Worm (Caenorhabditis elegans): Measurements from ENCODE around the gene Y58A7A.2.

Y58A7A.2 gene

ce11 chrV:5053335-5053734, 18.6 kb downstream of the Y58A7A.2 start, which contains the start of gene cwp-4:
cwp-4 (plus strand) TSS chrV:5053635.
- TF ChIP-seq ama-1 (optimal IDR thresholded peaks at IDR 0.05) (no peak), pag-3 (tag; optimal IDR thresholded peaks at IDR 0.05; ENCODE audit: borderline replicate concordance, insufficient read depth) (no peak), zip-4 (GFP tag; optimal IDR thresholded peaks at IDR 0.05) (no peak), fos-1 (tag; optimal IDR thresholded peaks at IDR 0.05) (no peak), hlh-4 (tag; optimal IDR thresholded peaks at IDR 0.05) (no peak), mef-2 (tag; optimal IDR thresholded peaks at IDR 0.05) (no peak), jun-1 (tag; optimal IDR thresholded peaks at IDR 0.05) (no peak), lin-13 (GFP tag; optimal IDR thresholded peaks at IDR 0.05) (no peak), isw-1 (GFP tag; IDR thresholded peaks at IDR 0.05) (no peak), snu-23 (GFP tag; optimal IDR thresholded peaks at IDR 0.05) (no peak), zag-1 (tag; optimal IDR thresholded peaks at IDR 0.05) (no peak), mep-1 (tag; optimal IDR thresholded peaks at IDR 0.05) (no peak), swsn-7 (tag; optimal IDR thresholded peaks at IDR 0.05) (no peak), ceh-63 (GFP tag; optimal IDR thresholded peaks at IDR 0.05) (no peak), aly-2 (tag; optimal IDR thresholded peaks at IDR 0.05) (no peak), ztf-11 (tag; optimal IDR thresholded peaks at IDR 0.05) (no peak), C34B4.2 (tag; optimal IDR thresholded peaks at IDR 0.05) (no peak), fkh-8 (tag; optimal IDR thresholded peaks at IDR 0.05) (no peak), ceh-90 (tag; optimal IDR thresholded peaks at IDR 0.05) (no peak), dpl-1 (GFP tag; optimal IDR thresholded peaks at IDR 0.05) (no peak)

ce11 chrV:5052233-5052632, 19.7 kb downstream of the Y58A7A.2 start, which contains the start of gene K11D12.12:
K11D12.12 (plus strand) TSS chrV:5052261.
- TF ChIP-seq hlh-4 (tag; optimal IDR thresholded peaks at IDR 0.05) (no peak), efl-1 (optimal IDR thresholded peaks at IDR 0.05) (no peak), efl-1 (GFP tag; optimal IDR thresholded peaks at IDR 0.05 in 1 of 2) (peak in 1 of 2 experiments; percentile 91)

DNA sequence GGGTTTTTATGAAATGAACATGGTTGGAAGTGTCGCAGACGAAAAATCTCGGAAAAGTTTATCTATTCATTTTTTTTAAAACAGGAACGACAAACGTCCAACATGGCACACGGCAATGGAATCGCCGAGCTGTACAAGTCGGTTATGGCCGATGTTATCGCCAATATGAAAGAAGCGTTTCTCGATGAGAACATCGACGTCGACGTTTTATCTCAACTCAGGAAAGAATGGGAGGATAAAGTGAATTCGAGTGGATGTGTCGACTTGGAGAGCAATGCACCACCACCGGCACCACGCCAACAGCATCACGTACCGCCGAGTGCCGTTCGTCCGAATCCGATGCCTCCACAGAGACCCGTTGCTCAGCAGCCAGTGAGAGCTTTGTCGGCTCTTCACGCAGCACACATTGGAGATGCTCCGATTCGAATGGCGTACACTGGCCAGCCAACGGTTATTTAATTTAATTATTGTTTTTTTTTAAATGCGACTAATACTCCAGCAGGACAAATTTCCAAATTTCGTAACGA, 21.8 kb downstream of the Y58A7A.2 start:
- no peak for TF ChIP-seq Y116A8C.19 (tag; optimal IDR thresholded peaks at IDR 0.05; ENCODE audit: borderline replicate concordance)
- peak; percentile 50 for TF ChIP-seq ceh-63 (GFP tag; optimal IDR thresholded peaks at IDR 0.05)
- peak; percentile 23 for TF ChIP-seq alr-1 (tag; optimal IDR thresholded peaks at IDR 0.05; ENCODE audit: borderline replicate concordance)
- no peak for TF ChIP-seq efl-1 (optimal IDR thresholded peaks at IDR 0.05)
- peak in 1 of 2 experiments; percentile 40 for TF ChIP-seq efl-1 (GFP tag; optimal IDR thresholded peaks at IDR 0.05 in 1 of 2)

DNA sequence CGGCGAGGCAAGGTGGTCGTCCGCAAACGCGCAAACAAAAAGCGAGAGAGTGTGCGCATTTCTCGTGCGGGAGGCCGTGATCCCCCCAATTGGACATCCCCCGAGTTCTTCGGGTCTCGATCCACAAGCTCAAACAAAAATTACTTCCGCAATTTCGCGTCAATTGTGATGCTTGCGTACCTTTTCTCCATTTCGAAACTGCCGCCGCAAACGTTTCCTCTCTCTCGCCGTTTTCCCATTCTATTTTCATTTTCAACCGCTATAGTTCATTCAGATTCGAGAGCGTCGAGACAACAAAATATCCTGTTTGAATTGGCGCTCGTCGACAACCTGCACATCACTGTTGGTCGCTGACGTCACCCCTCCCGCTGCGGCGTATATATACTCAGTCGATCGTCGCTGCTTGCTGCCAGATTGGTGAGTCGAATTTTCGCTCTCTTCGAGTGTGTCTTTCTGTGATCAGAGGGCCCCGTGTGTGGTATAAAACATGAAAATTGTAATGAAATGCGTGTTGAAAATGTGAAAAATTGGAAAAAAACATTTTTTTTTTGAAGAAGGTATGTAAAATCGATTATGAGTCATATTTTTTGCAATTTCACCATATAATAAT, 22.5 kb downstream of the Y58A7A.2 start, which contains the start of the genes pqn-51 and K11D12.14:
TSS of gene pqn-51 (plus strand) at position 275 of the 610 bp plus-strand sequence.
TSS of gene K11D12.14 (plus strand) at position 304 of the 610 bp plus-strand sequence.
- TF ChIP-seq tbx-2 (tag; optimal IDR thresholded peaks at IDR 0.05) (peak; percentile 98), fos-1 (tag; optimal IDR thresholded peaks at IDR 0.05) (peak; percentile 90), lin-15B (tag; optimal IDR thresholded peaks at IDR 0.05) (peak; percentile 81), mef-2 (tag; optimal IDR thresholded peaks at IDR 0.05) (peak; percentile 68), pqm-1 (tag; optimal IDR thresholded peaks at IDR 0.05) (no peak), aha-1 (tag; optimal IDR thresholded peaks at IDR 0.05) (no peak), mab-9 (GFP tag; IDR thresholded peaks at IDR 0.05) (peak; percentile 95), ceh-8 (GFP tag; optimal IDR thresholded peaks at IDR 0.05) (peak; percentile 88), skn-1 (tag; optimal IDR thresholded peaks at IDR 0.05) (peak; percentile 84), nhr-12 (tag; optimal IDR thresholded peaks at IDR 0.05) (peak; percentile 8), nhr-11 (tag; optimal IDR thresholded peaks at IDR 0.05) (peak; percentile 87), elt-3 (tag; optimal IDR thresholded peaks at IDR 0.05) (peak in 4 of 6 experiments; percentile 32 to 84 (median 57)), nhr-19 (GFP tag; conservative IDR thresholded peaks at IDR 0.05) (peak; percentile 98), ceh-90 (tag; optimal IDR thresholded peaks at IDR 0.05) (no peak), pax-3 (tag; optimal IDR thresholded peaks at IDR 0.05) (peak; percentile 91), nhr-20 (tag; optimal IDR thresholded peaks at IDR 0.05) (peak; percentile 98), jun-1 (tag; optimal IDR thresholded peaks at IDR 0.05) (peak; percentile 96), unc-30 (tag; optimal IDR thresholded peaks at IDR 0.05) (no peak), alr-1 (tag; optimal IDR thresholded peaks at IDR 0.05; ENCODE audit: borderline replicate concordance) (no peak), egl-27 (tag; optimal IDR thresholded peaks at IDR 0.05) (peak in 1 of 2 experiments; percentile 74), aly-2 (tag; optimal IDR thresholded peaks at IDR 0.05) (peak; percentile 74), lin-39 (tag; optimal IDR thresholded peaks at IDR 0.05) (peak; percentile 82), lin-13 (GFP tag; optimal IDR thresholded peaks at IDR 0.05) (peak; percentile 91), ceh-88 (GFP tag; IDR thresholded peaks at IDR 0.05) (peak; percentile 93), fkh-8 (tag; optimal IDR thresholded peaks at IDR 0.05) (peak; percentile 98), fkh-10 (GFP tag; optimal IDR thresholded peaks at IDR 0.05) (peak; percentile 90), nhr-237 (tag; optimal IDR thresholded peaks at IDR 0.05) (peak; percentile 75), C16A3.4 (tag; optimal IDR thresholded peaks at IDR 0.05) (peak; percentile 91), nhr-85 (tag) (peak; percentile 98)
